Fruit fly (Drosophila melanogaster) whole organism, embryonic: ENCODE results near the gene CG44001.
A peak's percentile ranks its signal among the peaks of the same experiment; 100 is the strongest.

Experiments
- Awh ChIP-seq: fragments of 200-800 bp; sonication (Bioruptor generic); IDR thresholded peaks from 2 replicates; pipeline ENCODE4, ENCODE4 v1.3.6; 2022; ENCODE audit warnings: missing biosample characterization, missing genetic modification characterization
- B-H1 ChIP-seq: fragments of 200-800 bp; sonication (Bioruptor generic); IDR thresholded peaks from 3 replicates; pipeline ENCODE4 v1.3.6; 2022; ENCODE audit warnings: missing biosample characterization, missing genetic modification characterization
- C15 ChIP-seq: fragments of 200-800 bp; sonication (Bioruptor generic); IDR thresholded peaks from 3 replicates; pipeline ENCODE4 v1.3.6; 2022; ENCODE audit warnings: missing biosample characterization, missing genetic modification characterization
- CG10321 ChIP-seq: fragments of 200-800 bp; sonication (Bioruptor generic); IDR thresholded peaks from 2 replicates; pipeline ENCODE4 v1.3.6; 2022; ENCODE audit warnings: missing biosample characterization, missing genetic modification characterization
- CG10959 ChIP-seq: fragments of 200-800 bp; sonication (Bioruptor generic); IDR thresholded peaks from 2 replicates; pipeline ENCODE4 v1.3.6; 2022; ENCODE audit warnings: missing biosample characterization, missing genetic modification characterization
- CG13775 ChIP-seq: fragments of 200-800 bp; sonication (Bioruptor generic); optimal IDR thresholded peaks from 3 replicates; lab custom pipeline; 2017; ENCODE audit warnings: missing biosample characterization, mild to moderate bottlenecking, missing genetic modification characterization
- CG14441 ChIP-seq: fragments of 200-800 bp; sonication (Bioruptor generic); IDR thresholded peaks from 2 replicates; pipeline ENCODE4 v1.3.6; 2022; ENCODE audit warnings: missing biosample characterization, missing genetic modification characterization
- CG1602 ChIP-seq: fragments of 200-800 bp; sonication (Bioruptor generic); optimal IDR thresholded peaks from 3 replicates; lab custom pipeline; 2016; ENCODE audit warnings: missing biosample characterization, missing genetic modification characterization
- CG1792 ChIP-seq: fragments of 200-800 bp; sonication (Bioruptor generic); optimal IDR thresholded peaks from 2 replicates; lab custom pipeline; 2016; ENCODE audit warnings: missing biosample characterization, missing genetic modification characterization
- CG18262 ChIP-seq: fragments of 200-800 bp; optimal IDR thresholded peaks from 3 replicates; lab custom pipeline; 2019; ENCODE audit warnings: missing biosample characterization, mild to moderate bottlenecking, missing genetic modification characterization, moderate library complexity
- CG3163 ChIP-seq: fragments of 200-800 bp; sonication (Bioruptor generic); optimal IDR thresholded peaks from 3 replicates; lab custom pipeline; 2016; ENCODE audit warnings: missing biosample characterization, missing genetic modification characterization
- CG32772 ChIP-seq: fragments of 200-800 bp; sonication (Bioruptor generic); IDR thresholded peaks from 2 replicates; pipeline ENCODE4 v1.3.6; 2022; ENCODE audit warnings: missing biosample characterization, missing genetic modification characterization
- CG33213 ChIP-seq: fragments of 200-800 bp; sonication (Bioruptor generic); optimal IDR thresholded peaks from 3 replicates; lab custom pipeline; 2016; ENCODE audit warnings: missing biosample characterization, missing genetic modification characterization
- CG34224 ChIP-seq: fragments of 200-800 bp; sonication (Bioruptor generic); IDR thresholded peaks from 3 replicates; pipeline ENCODE4 v1.3.6; 2022; ENCODE audit warnings: missing biosample characterization, missing genetic modification characterization; ENCODE audit not compliant: partially characterized antibody
- CG4424 ChIP-seq: fragments of 200-800 bp; sonication (Bioruptor generic); optimal IDR thresholded peaks from 3 replicates; lab custom pipeline; 2016; ENCODE audit warnings: missing biosample characterization, missing genetic modification characterization
- CG5180 ChIP-seq: fragments of 200-800 bp; sonication (Bioruptor generic); optimal IDR thresholded peaks from 3 replicates; lab custom pipeline; 2017; ENCODE audit warnings: missing biosample characterization, missing genetic modification characterization, mild to moderate bottlenecking, moderate library complexity, missing genetic modification reagents
- CG5245 ChIP-seq: fragments of 200-800 bp; sonication (Bioruptor generic); optimal IDR thresholded peaks from 3 replicates; lab custom pipeline; 2016; ENCODE audit warnings: missing biosample characterization, missing genetic modification characterization
- CG5953 ChIP-seq: fragments of 200-800 bp; sonication (Bioruptor generic); IDR thresholded peaks from 2 replicates; pipeline ENCODE4 v1.3.6; 2022; ENCODE audit warnings: missing biosample characterization, missing genetic modification characterization
- CTCF ChIP-seq: fragments of 200-800 bp; sonication (Bioruptor generic); optimal IDR thresholded peaks from 2 replicates; lab custom pipeline; 2017; ENCODE audit warnings: missing biosample characterization, mild to moderate bottlenecking, missing genetic modification characterization, moderate library complexity
- Chrac-16 ChIP-seq: fragments of 200-800 bp; sonication (Bioruptor generic); optimal IDR thresholded peaks from 3 replicates; lab custom pipeline; 2016; ENCODE audit warnings: missing biosample characterization, missing genetic modification characterization
- D19B ChIP-seq: fragments of 200-800 bp; sonication (Bioruptor generic); optimal IDR thresholded peaks from 2 replicates; lab custom pipeline; 2017; ENCODE audit warnings: missing biosample characterization, mild to moderate bottlenecking, missing genetic modification characterization
- Dbx ChIP-seq: fragments of 200-800 bp; sonication (Bioruptor generic); IDR thresholded peaks from 3 replicates; pipeline ENCODE4 v1.3.6; 2022; ENCODE audit warnings: missing biosample characterization, missing genetic modification characterization
- Dfd ChIP-seq, 2 experiments: fragments of >200 bp; optimal IDR thresholded peaks; 2 replicates each; lab custom pipeline; 2017; ENCODE audit warnings: missing biosample characterization in 2 of 2, missing genetic modification characterization in 2 of 2
- Hand ChIP-seq: fragments of 200-800 bp; sonication (Bioruptor generic); optimal IDR thresholded peaks from 2 replicates; lab custom pipeline; 2017; ENCODE audit warnings: mild to moderate bottlenecking, missing biosample characterization, missing genetic modification reagents, missing genetic modification characterization
- Hr3 ChIP-seq: fragments of 200-800 bp; sonication (Bioruptor generic); optimal IDR thresholded peaks from 3 replicates; lab custom pipeline; 2016; ENCODE audit warnings: missing biosample characterization, missing genetic modification characterization
- Meics ChIP-seq: fragments of 200-800 bp; sonication (Bioruptor generic); optimal IDR thresholded peaks from 2 replicates; lab custom pipeline; 2017; ENCODE audit warnings: missing biosample characterization, mild to moderate bottlenecking, missing genetic modification characterization
- Neu2 ChIP-seq: fragments of 200-800 bp; sonication (Bioruptor generic); optimal IDR thresholded peaks from 3 replicates; lab custom pipeline; 2016; ENCODE audit warnings: missing biosample characterization, missing genetic modification characterization, borderline replicate concordance
- Poxn ChIP-seq: fragments of 200-800 bp; sonication (Bioruptor generic); IDR thresholded peaks from 2 replicates; pipeline ENCODE4 v1.3.6; 2022; ENCODE audit warnings: missing biosample characterization, missing genetic modification characterization
- Sox102F ChIP-seq: fragments of 200-800 bp; sonication (Bioruptor generic); optimal IDR thresholded peaks from 2 replicates; lab custom pipeline; 2018; ENCODE audit warnings: missing biosample characterization, mild to moderate bottlenecking, missing genetic modification characterization, moderate library complexity
- Spps ChIP-seq: fragments of 200-800 bp; sonication (Bioruptor generic); optimal IDR thresholded peaks from 2 replicates; lab custom pipeline; 2018; ENCODE audit warnings: missing biosample characterization, mild to moderate bottlenecking, missing genetic modification characterization
- Sry-δ ChIP-seq: fragments of 200-800 bp; sonication (Bioruptor generic); optimal IDR thresholded peaks from 2 replicates; lab custom pipeline; 2016; ENCODE audit warnings: missing biosample characterization, missing genetic modification characterization
- Xbp1 ChIP-seq: fragments of 200-800 bp; sonication (Bioruptor generic); optimal IDR thresholded peaks from 3 replicates; lab custom pipeline; 2016; ENCODE audit warnings: missing biosample characterization, mild to moderate bottlenecking, missing genetic modification characterization
- ato ChIP-seq: fragments of 200-800 bp; sonication (Bioruptor generic); IDR thresholded peaks from 2 replicates; pipeline ENCODE4 v1.3.6; 2022; ENCODE audit warnings: missing biosample characterization, missing genetic modification characterization; ENCODE audit not compliant: partially characterized antibody
- cad ChIP-seq: fragments of >200 bp; optimal IDR thresholded peaks from 2 replicates; lab custom pipeline; 2017; ENCODE audit warnings: missing biosample characterization, missing genetic modification characterization
- dmrt11E ChIP-seq: fragments of 200-800 bp; sonication (Bioruptor generic); optimal IDR thresholded peaks from 3 replicates; lab custom pipeline; 2018; ENCODE audit warnings: missing biosample characterization, mild to moderate bottlenecking, missing genetic modification characterization, moderate library complexity
- esg ChIP-seq: fragments of 200-800 bp; sonication (Bioruptor generic); conservative IDR thresholded peaks from 2 replicates; pipeline ENCODE4 v1.3.6; 2022; ENCODE audit warnings: missing biosample characterization, missing genetic modification characterization
- exex ChIP-seq: fragments of 200-800 bp; sonication (Bioruptor generic); optimal IDR thresholded peaks from 4 replicates; lab custom pipeline; 2018; ENCODE audit warnings: missing biosample characterization, mild to moderate bottlenecking, missing genetic modification characterization, moderate library complexity
- gt ChIP-seq: fragments of 200-800 bp; sonication (Bioruptor generic); IDR thresholded peaks from 2 replicates; pipeline ENCODE4 v1.3.6; 2022; ENCODE audit warnings: missing biosample characterization, missing genetic modification characterization
- kni ChIP-seq: fragments of 200-800 bp; sonication (Bioruptor generic); optimal IDR thresholded peaks from 3 replicates; lab custom pipeline; 2017; ENCODE audit warnings: mild to moderate bottlenecking, missing biosample characterization, missing genetic modification reagents, missing genetic modification characterization
- lmd ChIP-seq: fragments of 200-800 bp; sonication (Bioruptor generic); IDR thresholded peaks from 2 replicates; pipeline ENCODE4 v1.3.6; 2022; ENCODE audit warnings: missing biosample characterization, missing genetic modification characterization
- nmo ChIP-seq: fragments of 200-800 bp; sonication (Bioruptor generic); optimal IDR thresholded peaks from 2 replicates; lab custom pipeline; 2018; ENCODE audit warnings: missing biosample characterization, mild to moderate bottlenecking, missing genetic modification characterization, moderate library complexity
- oc ChIP-seq: fragments of 200-800 bp; sonication (Bioruptor generic); optimal IDR thresholded peaks from 2 replicates; lab custom pipeline; 2018; ENCODE audit warnings: missing biosample characterization, mild to moderate bottlenecking, missing genetic modification characterization, moderate library complexity
- peb ChIP-seq: fragments of 200-800 bp; sonication (Bioruptor generic); IDR thresholded peaks from 2 replicates; pipeline ENCODE4 v1.3.6; 2022; ENCODE audit warnings: missing biosample characterization, missing genetic modification characterization
- ranshi ChIP-seq: fragments of 200-800 bp; sonication (Bioruptor generic); IDR thresholded peaks from 2 replicates; pipeline ENCODE4 v1.3.6; 2022; ENCODE audit warnings: missing biosample characterization, missing genetic modification characterization
- sd ChIP-seq: fragments of 200-800 bp; sonication (Bioruptor generic); optimal IDR thresholded peaks from 3 replicates; lab custom pipeline; 2018; ENCODE audit warnings: missing biosample characterization, mild to moderate bottlenecking, missing genetic modification characterization, moderate library complexity
- slp2 ChIP-seq: fragments of 200-800 bp; sonication (Bioruptor generic); optimal IDR thresholded peaks from 2 replicates; lab custom pipeline; 2016; ENCODE audit warnings: missing biosample characterization, missing genetic modification characterization
- sna ChIP-seq: fragments of 200-800 bp; sonication (Bioruptor generic); IDR thresholded peaks from 2 replicates; pipeline ENCODE4 v1.3.6; 2022; ENCODE audit warnings: missing biosample characterization, missing genetic modification characterization; ENCODE audit not compliant: partially characterized antibody
- tgo ChIP-seq: fragments of 200-800 bp; sonication (Bioruptor generic); IDR thresholded peaks from 3 replicates; pipeline ENCODE4 v1.3.6; 2022; ENCODE audit warnings: missing biosample characterization, missing genetic modification characterization
- tin ChIP-seq: fragments of 200-800 bp; sonication (Bioruptor generic); optimal IDR thresholded peaks from 3 replicates; lab custom pipeline; 2016; ENCODE audit warnings: missing biosample characterization, missing genetic modification characterization
- zen2 ChIP-seq: fragments of 200-800 bp; sonication (Bioruptor generic); IDR thresholded peaks from 3 replicates; pipeline ENCODE4 v1.3.6; 2022; ENCODE audit warnings: missing biosample characterization, missing genetic modification characterization; ENCODE audit not compliant: partially characterized antibody

CG44001 gene

dm6 chr2L:5004677-5005463 lies 38.2 kb upstream of the CG44001 start (continued):
- TF ChIP-seq slp2 (GFP tag; lab: Kevin White, UChicago) (peak; percentile 92), Xbp1 (GFP tag; lab: Kevin White, UChicago) (peak; percentile 96), esg (GFP tag; lab: Robert Waterston, UW) (peak; percentile 96), kni (GFP tag; lab: Kevin White, UChicago) (peak; percentile 47), Dfd (GFP tag; optimal IDR thresholded peaks at IDR 0.05; lab: Kevin White, UChicago) (no peak), oc (tag; lab: Kevin White, UChicago) (peak; percentile 94), CG3163 (GFP tag; lab: Kevin White, UChicago) (peak; percentile 78), Neu2 (GFP tag; lab: Kevin White, UChicago) (peak; percentile 59), CG13775 (GFP tag; lab: Kevin White, UChicago) (peak; percentile 88), cad (GFP tag; lab: Kevin White, UChicago) (no peak), tin (peak; percentile 97), CG34224 (no peak), ato (GFP tag; lab: Robert Waterston, UW) (no peak), Poxn (GFP tag; lab: Robert Waterston, UW) (peak; percentile 85), zen2 (GFP tag; lab: Robert Waterston, UW) (no peak), gt (GFP tag; lab: Robert Waterston, UW) (peak; percentile 81), Dbx (peak; percentile 98), CG32772 (peak; percentile 96), CG10321 (GFP tag; lab: Robert Waterston, UW) (peak; percentile 65; the same call in 1 of the 2 replicates), tgo (GFP tag; lab: Robert Waterston, UW) (peak; percentile 95), exex (tag; lab: Kevin White, UChicago) (peak; percentile 88), D19B (peak; percentile 84), sd (tag; lab: Kevin White, UChicago) (peak; percentile 80), C15 (GFP tag; lab: Robert Waterston, UW) (peak; percentile 89), Awh (GFP tag; lab: Robert Waterston, UW) (peak; percentile 96), CG1792 (peak; percentile 94), Spps (tag; lab: Kevin White, UChicago) (peak; percentile 77), sna (GFP tag; lab: Robert Waterston, UW) (0 out of 2 replicates have a peak, but pooled peaks have one; percentile 13), lmd (peak; percentile 96), CG33213 (GFP tag; lab: Kevin White, UChicago) (peak; percentile 93), CG5180 (GFP tag; lab: Kevin White, UChicago) (peak; percentile 83), CTCF (peak; percentile 33), B-H1 (GFP tag; lab: Robert Waterston, UW) (peak; percentile 90), CG1602 (peak; percentile 89), Sry-δ (GFP tag; lab: Kevin White, UChicago) (peak; percentile 69), CG14441 (GFP tag; lab: Robert Waterston, UW) (peak; percentile 96), Meics (GFP tag; lab: Kevin White, UChicago) (peak; percentile 97), CG10959 (GFP tag; lab: Robert Waterston, UW) (peak; percentile 87), nmo (GFP tag; lab: Kevin White, UChicago) (peak; percentile 92), CG5953 (peak; percentile 95), CG18262 (tag; lab: Kevin White, UChicago) (peak; percentile 90), Hand (GFP tag; lab: Kevin White, UChicago) (peak; percentile 98), dmrt11E (tag; lab: Kevin White, UChicago) (peak; percentile 82), CG4424 (GFP tag; lab: Kevin White, UChicago) (peak; percentile 94), peb (GFP tag; lab: Robert Waterston, UW) (peak; percentile 94), CG5245 (GFP tag; lab: Kevin White, UChicago) (peak; percentile 91), Sox102F (GFP tag; lab: Kevin White, UChicago) (peak; percentile 94), ranshi (GFP tag; lab: Robert Waterston, UW) (peak; percentile 97), Hr3 (GFP tag; lab: Kevin White, UChicago) (peak; percentile 92), Chrac-16 (GFP tag; lab: Kevin White, UChicago) (peak; percentile 90)
